Fruit fly (Drosophila melanogaster) whole organism, embryonic: Measurements from ENCODE around the gene CG43085.

Experiments used
- CG11723 ChIP-seq: fragments of 200-800 bp; sonication (Bioruptor generic); optimal IDR thresholded peaks from 2 replicates; lab custom pipeline; 2017; ENCODE audit warnings: missing biosample characterization, mild to moderate bottlenecking, missing genetic modification characterization
- CG12071 ChIP-seq: fragments of 200-800 bp; sonication (Bioruptor generic); optimal IDR thresholded peaks from 3 replicates; lab custom pipeline; 2018; ENCODE audit warnings: missing biosample characterization, mild to moderate bottlenecking, missing genetic modification characterization
- CG1233 ChIP-seq: fragments of 200-800 bp; sonication (Bioruptor generic); optimal IDR thresholded peaks from 4 replicates; lab custom pipeline; 2018; ENCODE audit warnings: missing biosample characterization, mild to moderate bottlenecking, missing genetic modification characterization
- CG12744 ChIP-seq: fragments of 200-800 bp; sonication (Bioruptor generic); optimal IDR thresholded peaks from 2 replicates; lab custom pipeline; 2016; ENCODE audit warnings: missing biosample characterization, missing genetic modification characterization
- CG13424 ChIP-seq: fragments of 200-800 bp; sonication (Bioruptor generic); optimal IDR thresholded peaks from 2 replicates; lab custom pipeline; 2019; ENCODE audit warnings: missing biosample characterization, mild to moderate bottlenecking, missing genetic modification characterization, moderate library complexity
- CG14014 ChIP-seq: fragments of 200-800 bp; sonication (Bioruptor generic); IDR thresholded peaks from 2 replicates; pipeline ENCODE4 v1.3.6; 2022; ENCODE audit warnings: missing biosample characterization, missing genetic modification characterization
- CG14667 ChIP-seq: fragments of 200-800 bp; sonication (Bioruptor generic); IDR thresholded peaks from 2 replicates; pipeline ENCODE4 v1.3.6; 2022; ENCODE audit warnings: missing biosample characterization, missing genetic modification characterization
- CG14710 ChIP-seq: fragments of 200-800 bp; sonication (Bioruptor generic); optimal IDR thresholded peaks from 3 replicates; lab custom pipeline; 2019; ENCODE audit warnings: missing biosample characterization, mild to moderate bottlenecking, missing genetic modification characterization, moderate library complexity
- CG1602 ChIP-seq: fragments of 200-800 bp; sonication (Bioruptor generic); optimal IDR thresholded peaks from 3 replicates; lab custom pipeline; 2016; ENCODE audit warnings: missing biosample characterization, missing genetic modification characterization
- CG17385 ChIP-seq: fragments of 200-800 bp; sonication (Bioruptor generic); optimal IDR thresholded peaks from 3 replicates; lab custom pipeline; 2018; ENCODE audit warnings: missing biosample characterization, mild to moderate bottlenecking, missing genetic modification characterization
- CG18599 ChIP-seq: fragments of 200-800 bp; sonication (Bioruptor generic); optimal IDR thresholded peaks from 3 replicates; lab custom pipeline; 2017; ENCODE audit warnings: missing biosample characterization, missing genetic modification characterization, mild to moderate bottlenecking, moderate library complexity, missing genetic modification reagents
- CG3065 ChIP-seq: fragments of 200-800 bp; sonication (Bioruptor generic); optimal IDR thresholded peaks from 2 replicates; lab custom pipeline; 2016; ENCODE audit warnings: missing biosample characterization, missing genetic modification characterization
- CG3163 ChIP-seq: fragments of 200-800 bp; sonication (Bioruptor generic); optimal IDR thresholded peaks from 3 replicates; lab custom pipeline; 2016; ENCODE audit warnings: missing biosample characterization, missing genetic modification characterization
- CG32532 ChIP-seq: fragments of 200-800 bp; sonication (Bioruptor generic); IDR thresholded peaks from 2 replicates; pipeline ENCODE4 v1.3.6; 2022; ENCODE audit warnings: missing biosample characterization, missing genetic modification characterization
- CG34224 ChIP-seq: fragments of 200-800 bp; sonication (Bioruptor generic); IDR thresholded peaks from 3 replicates; pipeline ENCODE4 v1.3.6; 2022; ENCODE audit warnings: missing biosample characterization, missing genetic modification characterization; ENCODE audit not compliant: partially characterized antibody
- CG42726 ChIP-seq: fragments of 200-800 bp; sonication (Bioruptor generic); IDR thresholded peaks from 2 replicates; pipeline ENCODE4 v1.3.6; 2022; ENCODE audit warnings: missing biosample characterization, missing genetic modification characterization; ENCODE audit not compliant: partially characterized antibody
- CG4360 ChIP-seq: fragments of 200-800 bp; sonication (Bioruptor generic); IDR thresholded peaks from 2 replicates; pipeline ENCODE4 v1.3.6; 2022; ENCODE audit warnings: missing biosample characterization, missing genetic modification characterization
- CG6765 ChIP-seq: fragments of 200-800 bp; sonication (Bioruptor generic); optimal IDR thresholded peaks from 3 replicates; lab custom pipeline; 2017; ENCODE audit warnings: missing biosample characterization, mild to moderate bottlenecking, missing genetic modification characterization
- CG6791 ChIP-seq: fragments of 200-800 bp; sonication (Bioruptor generic); IDR thresholded peaks from 3 replicates; pipeline ENCODE4 v1.3.6; 2022; ENCODE audit warnings: missing biosample characterization, missing genetic modification characterization; ENCODE audit not compliant: partially characterized antibody
- CG7357 ChIP-seq: fragments of 200-800 bp; sonication (Bioruptor generic); IDR thresholded peaks from 3 replicates; pipeline ENCODE4 v1.3.6; 2022; ENCODE audit warnings: missing biosample characterization, missing genetic modification characterization
- CG8290 ChIP-seq, 3 experiments: fragments of 200-800 bp; sonication (Bioruptor generic); optimal IDR thresholded peaks; 2 replicates each; lab custom pipeline; 2016 to 2019; ENCODE audit warnings: missing biosample characterization in 3 of 3, missing genetic modification characterization in 3 of 3, mild to moderate bottlenecking in 2 of 3, moderate library complexity in 1 of 3
- CG8765 ChIP-seq: fragments of 200-800 bp; sonication (Bioruptor generic); IDR thresholded peaks from 2 replicates; pipeline ENCODE4 v1.3.6; 2022; ENCODE audit warnings: missing biosample characterization, missing genetic modification characterization
- CG9437 ChIP-seq: fragments of 200-800 bp; sonication (Bioruptor generic); optimal IDR thresholded peaks from 2 replicates; lab custom pipeline; 2018; ENCODE audit warnings: missing biosample characterization, mild to moderate bottlenecking, missing genetic modification characterization
- D19A ChIP-seq: fragments of 200-800 bp; optimal IDR thresholded peaks from 3 replicates; lab custom pipeline; 2019; ENCODE audit warnings: missing biosample characterization, mild to moderate bottlenecking, missing genetic modification characterization, moderate library complexity
- Doc3 ChIP-seq: fragments of 200-800 bp; sonication (Bioruptor generic); IDR thresholded peaks from 3 replicates; pipeline ENCODE4 v1.3.6; 2022; ENCODE audit warnings: missing biosample characterization, missing genetic modification characterization; ENCODE audit not compliant: partially characterized antibody
- Dp ChIP-seq: fragments of 200-800 bp; sonication (Bioruptor generic); optimal IDR thresholded peaks from 2 replicates; lab custom pipeline; 2018; ENCODE audit warnings: missing biosample characterization, mild to moderate bottlenecking, missing genetic modification characterization, moderate library complexity
- Drgx ChIP-seq: fragments of 200-800 bp; sonication (Bioruptor generic); IDR thresholded peaks from 2 replicates; pipeline ENCODE4 v1.3.6; 2022; ENCODE audit warnings: missing biosample characterization, missing genetic modification characterization
- E2f1 ChIP-seq: fragments of 200-800 bp; sonication (Bioruptor generic); IDR thresholded peaks from 2 replicates; pipeline ENCODE4 v1.3.6; 2022; ENCODE audit warnings: missing biosample characterization, missing genetic modification characterization
- Hand ChIP-seq: fragments of 200-800 bp; sonication (Bioruptor generic); optimal IDR thresholded peaks from 2 replicates; lab custom pipeline; 2017; ENCODE audit warnings: mild to moderate bottlenecking, missing biosample characterization, missing genetic modification reagents, missing genetic modification characterization
- MESR4 ChIP-seq: fragments of 200-800 bp; sonication (Bioruptor generic); optimal IDR thresholded peaks from 2 replicates; lab custom pipeline; 2018; ENCODE audit warnings: missing biosample characterization, mild to moderate bottlenecking, missing genetic modification characterization, moderate library complexity
- NFAT ChIP-seq: fragments of 200-800 bp; sonication (Bioruptor generic); IDR thresholded peaks from 2 replicates; pipeline ENCODE4 v1.3.6; 2022; ENCODE audit warnings: missing biosample characterization, missing genetic modification characterization
- Pdp1 ChIP-seq, 2 experiments: fragments of 200-800 bp; sonication (Bioruptor generic); optimal IDR thresholded peaks; 3 replicates each; lab custom pipeline; 2016; ENCODE audit warnings: missing biosample characterization in 2 of 2, missing genetic modification characterization in 2 of 2, mild to moderate bottlenecking in 1 of 2, moderate library complexity in 1 of 2
- Rfx ChIP-seq: fragments of 200-800 bp; sonication (Bioruptor generic); IDR thresholded peaks from 2 replicates; pipeline ENCODE4 v1.3.6; 2022; ENCODE audit warnings: missing biosample characterization, missing genetic modification characterization
- Usf ChIP-seq: fragments of 200-800 bp; sonication (Bioruptor generic); optimal IDR thresholded peaks from 2 replicates; lab custom pipeline; 2017; ENCODE audit warnings: missing genotype, missing biosample characterization, missing genetic modification characterization
- abd-A ChIP-seq: fragments of 200-800 bp; sonication (Bioruptor generic); optimal IDR thresholded peaks from 3 replicates; lab custom pipeline; 2019; ENCODE audit warnings: missing biosample characterization, mild to moderate bottlenecking, missing genetic modification characterization, moderate library complexity
- ash1 ChIP-seq: fragments of 200-800 bp; sonication (Bioruptor generic); optimal IDR thresholded peaks from 2 replicates; lab custom pipeline; 2018; ENCODE audit warnings: missing biosample characterization, mild to moderate bottlenecking, missing genetic modification characterization
- bbx ChIP-seq: fragments of 200-800 bp; sonication (Bioruptor generic); IDR thresholded peaks from 2 replicates; pipeline ENCODE4 v1.3.6; 2022; ENCODE audit warnings: missing biosample characterization, missing genetic modification characterization; ENCODE audit not compliant: partially characterized antibody
- cad ChIP-seq: fragments of >200 bp; optimal IDR thresholded peaks from 2 replicates; lab custom pipeline; 2017; ENCODE audit warnings: missing biosample characterization, missing genetic modification characterization
- fd102C ChIP-seq: fragments of 200-800 bp; sonication (Bioruptor generic); optimal IDR thresholded peaks from 2 replicates; lab custom pipeline; 2018; ENCODE audit warnings: missing biosample characterization, mild to moderate bottlenecking, missing genetic modification characterization, moderate library complexity
- gfzf ChIP-seq: fragments of 200-800 bp; sonication (Bioruptor generic); optimal IDR thresholded peaks from 2 replicates; lab custom pipeline; 2016; ENCODE audit warnings: missing biosample characterization, mild to moderate bottlenecking, missing genetic modification characterization, moderate library complexity
- kay ChIP-seq: fragments of 200-800 bp; sonication (Bioruptor generic); optimal IDR thresholded peaks from 2 replicates; lab custom pipeline; 2016; ENCODE audit warnings: missing biosample characterization, missing genetic modification characterization
- oc ChIP-seq: fragments of 200-800 bp; sonication (Bioruptor generic); optimal IDR thresholded peaks from 2 replicates; lab custom pipeline; 2018; ENCODE audit warnings: missing biosample characterization, mild to moderate bottlenecking, missing genetic modification characterization, moderate library complexity
- pho ChIP-seq: fragments of 200-800 bp; sonication (Bioruptor generic); optimal IDR thresholded peaks from 2 replicates; lab custom pipeline; 2016; ENCODE audit warnings: missing biosample characterization, missing genetic modification characterization
- prd ChIP-seq, 3 experiments: fragments of >200 bp in 2 of 3; fragments of 200-800 bp in 1 of 3; sonication (Bioruptor generic) in 1 of 3; optimal IDR thresholded peaks in 2 of 3; IDR thresholded peaks in 1 of 3; 2 replicates in 2 of 3; 3 replicates in 1 of 3; pipeline versions ENCODE4 v1.3.6 to Lab custom; 2017 to 2022; ENCODE audit warnings: missing biosample characterization in 1 of 3, missing genetic modification characterization in 1 of 3
- sr ChIP-seq: fragments of 200-800 bp; sonication (Bioruptor generic); IDR thresholded peaks from 3 replicates; pipeline ENCODE4 v1.3.6; 2022; ENCODE audit warnings: missing biosample characterization, missing genetic modification characterization
- ssp ChIP-seq: fragments of 200-800 bp; sonication (Bioruptor generic); IDR thresholded peaks from 2 replicates; pipeline ENCODE4 v1.3.6; 2022; ENCODE audit warnings: missing biosample characterization, missing genetic modification characterization
- trh ChIP-seq: fragments of 200-800 bp; sonication (Bioruptor generic); optimal IDR thresholded peaks from 2 replicates; lab custom pipeline; 2016; ENCODE audit warnings: missing biosample characterization, missing genetic modification characterization
- twi ChIP-seq: fragments of 200-800 bp; optimal IDR thresholded peaks from 2 replicates; lab custom pipeline; 2019; ENCODE audit warnings: missing biosample characterization, mild to moderate bottlenecking, missing genetic modification characterization, moderate library complexity

CG43085 gene

DNA sequence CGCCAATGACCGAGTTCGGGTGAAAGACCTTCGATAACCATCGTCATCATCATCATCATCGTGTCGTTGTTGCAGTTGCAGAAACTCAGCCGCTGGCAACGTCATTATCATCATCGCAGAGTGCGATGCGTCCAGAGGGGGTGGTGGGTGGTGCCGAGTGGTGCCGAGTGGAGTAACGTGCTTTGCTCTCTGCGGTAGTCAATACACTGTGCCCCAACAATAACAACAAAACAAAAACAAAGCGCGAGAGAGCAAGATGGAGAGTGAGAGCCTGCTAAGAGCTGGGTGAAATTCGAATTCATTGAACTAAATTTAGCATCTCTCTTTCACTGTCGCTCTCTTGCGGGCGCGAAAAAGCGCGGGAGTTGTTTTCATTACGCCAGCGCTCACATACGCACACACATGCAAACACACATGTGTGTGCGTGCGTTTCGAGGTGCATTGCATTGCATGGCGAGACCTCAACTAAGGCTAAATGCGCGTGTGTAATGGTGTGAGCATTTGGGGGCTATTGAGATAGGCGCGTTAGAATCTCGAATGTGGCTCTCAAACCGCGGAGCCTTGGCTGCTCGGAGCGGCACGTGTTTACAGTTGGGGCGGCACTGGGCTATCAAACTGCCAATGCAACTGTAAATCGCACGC is 34.6 kb downstream of the CG43085 start (continued):
- TF ChIP-seq CG4360 (GFP tag; lab: Robert Waterston, UW) (peak; percentile 44; the same call in 1 of the 2 replicates), D19A (tag; lab: Kevin White, UChicago) (no peak), CG8765 (GFP tag; lab: Robert Waterston, UW) (no peak), abd-A (tag; lab: Kevin White, UChicago) (no peak), Pdp1 (GFP tag; optimal IDR thresholded peaks at IDR 0.05; lab: Kevin White, UChicago) (peak in 1 of 2 experiments; percentile 83), CG1602 (GFP tag; lab: Kevin White, UChicago) (no peak), gfzf (GFP tag; lab: Kevin White, UChicago) (no peak), CG17385 (GFP tag; lab: Kevin White, UChicago) (no peak), bbx (peak; percentile 42; the same call in 1 of the 2 replicates), CG42726 (no peak), CG6765 (no peak), CG11723 (no peak), pho (no peak), CG7357 (GFP tag; lab: Robert Waterston, UW) (no peak), ssp (no peak), Doc3 (GFP tag; lab: Robert Waterston, UW) (no peak), CG6791 (peak; percentile 64; the same call in 2 of the 3 replicates), twi (tag; lab: Kevin White, UChicago) (no peak), prd (optimal IDR thresholded peaks at IDR 0.05; lab: Kevin White, UChicago) (no peak), prd (GFP tag; IDR thresholded peaks at IDR 0.05; lab: Robert Waterston, UW) (0 out of 3 replicates have a peak, but pooled peaks have one; percentile 21), Usf (no peak), E2f1 (GFP tag; lab: Robert Waterston, UW) (no peak; the same call in 1 of the 2 replicates), CG14667 (GFP tag; lab: Robert Waterston, UW) (no peak), NFAT (GFP tag; lab: Robert Waterston, UW) (no peak), CG8290 (GFP tag; optimal IDR thresholded peaks at IDR 0.05; lab: Kevin White, UChicago) (no peak), CG8290 (tag; optimal IDR thresholded peaks at IDR 0.05; lab: Kevin White, UChicago) (peak in 1 of 2 experiments; percentile 35), oc (tag; lab: Kevin White, UChicago) (no peak), CG3065 (no peak), CG34224 (GFP tag; lab: Robert Waterston, UW) (no peak), CG13424 (no peak), ash1 (GFP tag; lab: Kevin White, UChicago) (no peak), kay (GFP tag; lab: Kevin White, UChicago) (no peak), Drgx (GFP tag; lab: Robert Waterston, UW) (peak; percentile 22; the same call in 1 of the 2 replicates), MESR4 (GFP tag; lab: Kevin White, UChicago) (no peak), CG12744 (GFP tag; lab: Kevin White, UChicago) (no peak), CG12071 (GFP tag; lab: Kevin White, UChicago) (no peak), Dp (GFP tag; lab: Kevin White, UChicago) (peak; percentile 17), Hand (GFP tag; lab: Kevin White, UChicago) (no peak), CG14014 (GFP tag; lab: Robert Waterston, UW) (no peak), Rfx (GFP tag; lab: Robert Waterston, UW) (no peak), CG32532 (GFP tag; lab: Robert Waterston, UW) (no peak), sr (GFP tag; lab: Robert Waterston, UW) (no peak), CG9437 (GFP tag; lab: Kevin White, UChicago) (no peak), CG18599 (GFP tag; lab: Kevin White, UChicago) (no peak), CG3163 (GFP tag; lab: Kevin White, UChicago) (peak; percentile 94), trh (GFP tag; lab: Kevin White, UChicago) (no peak), cad (GFP tag; lab: Kevin White, UChicago) (peak; percentile 95), fd102C (GFP tag; lab: Kevin White, UChicago) (no peak), CG14710 (tag; lab: Kevin White, UChicago) (no peak), CG1233 (no peak)
